Fruit fly (Drosophila melanogaster) whole organism, embryonic: Measurements from ENCODE around the gene P58IPK.
A peak's percentile ranks its signal among the peaks of the same experiment; 100 is the strongest.

Experiments
- Atf3 ChIP-seq: fragments of 200-800 bp; sonication (Bioruptor generic); optimal IDR thresholded peaks from 3 replicates; lab custom pipeline; 2016; ENCODE audit warnings: missing biosample characterization, missing genetic modification characterization
- CG10274 ChIP-seq: fragments of 200-800 bp; sonication (Bioruptor generic); optimal IDR thresholded peaks from 3 replicates; lab custom pipeline; 2017; ENCODE audit warnings: missing biosample characterization, mild to moderate bottlenecking, missing genetic modification characterization
- CG13296 ChIP-seq: fragments of 200-800 bp; sonication (Bioruptor generic); optimal IDR thresholded peaks from 3 replicates; lab custom pipeline; 2018; ENCODE audit warnings: missing biosample characterization, mild to moderate bottlenecking, missing genetic modification characterization
- CG13424 ChIP-seq: fragments of 200-800 bp; sonication (Bioruptor generic); optimal IDR thresholded peaks from 2 replicates; lab custom pipeline; 2019; ENCODE audit warnings: missing biosample characterization, mild to moderate bottlenecking, missing genetic modification characterization, moderate library complexity
- CG13894 ChIP-seq: fragments of 200-800 bp; sonication (Bioruptor generic); optimal IDR thresholded peaks from 3 replicates; lab custom pipeline; 2018; ENCODE audit warnings: missing biosample characterization, mild to moderate bottlenecking, missing genetic modification characterization, moderate library complexity
- CG1603 ChIP-seq: fragments of 200-800 bp; sonication (Bioruptor generic); optimal IDR thresholded peaks from 2 replicates; lab custom pipeline; 2019; ENCODE audit warnings: missing biosample characterization, mild to moderate bottlenecking, missing genetic modification characterization, moderate library complexity
- CG34224 ChIP-seq: fragments of 200-800 bp; sonication (Bioruptor generic); IDR thresholded peaks from 3 replicates; pipeline ENCODE4 v1.3.6; 2022; ENCODE audit warnings: missing biosample characterization, missing genetic modification characterization; ENCODE audit not compliant: partially characterized antibody
- CG4820 ChIP-seq: fragments of 200-800 bp; sonication (Bioruptor generic); optimal IDR thresholded peaks from 3 replicates; lab custom pipeline; 2016; ENCODE audit warnings: missing biosample characterization, missing genetic modification characterization
- CG6689 ChIP-seq: fragments of 200-800 bp; sonication (Bioruptor generic); IDR thresholded peaks from 2 replicates; pipeline ENCODE4 v1.3.6; 2022; ENCODE audit warnings: missing biosample characterization, missing genetic modification characterization
- CG7963 ChIP-seq: fragments of 200-800 bp; sonication (Bioruptor generic); IDR thresholded peaks from 3 replicates; pipeline ENCODE4 v1.3.6; 2022; ENCODE audit warnings: missing biosample characterization, missing genetic modification characterization; ENCODE audit not compliant: partially characterized antibody
- CG9817 ChIP-seq: fragments of 200-800 bp; sonication (Bioruptor generic); optimal IDR thresholded peaks from 2 replicates; lab custom pipeline; 2018; ENCODE audit warnings: missing biosample characterization, mild to moderate bottlenecking, missing genetic modification characterization, moderate library complexity
- CG9876 ChIP-seq: fragments of 200-800 bp; sonication (Bioruptor generic); optimal IDR thresholded peaks from 2 replicates; lab custom pipeline; 2016; ENCODE audit warnings: missing biosample characterization, missing genetic modification characterization
- D ChIP-seq, 2 experiments: fragments of 200-800 bp in 1 of 2; fragments of >200 bp in 1 of 2; sonication (Bioruptor generic) in 1 of 2; optimal IDR thresholded peaks; 2 replicates in 1 of 2; 3 replicates in 1 of 2; lab custom pipeline; 2017; ENCODE audit warnings: mild to moderate bottlenecking in 1 of 2, missing biosample characterization in 1 of 2, missing genetic modification characterization in 1 of 2, missing genetic modification reagents in 1 of 2
- Eip74EF ChIP-seq, 2 experiments: fragments of 200-800 bp in 1 of 2; fragments of >200 bp in 1 of 2; sonication (Bioruptor generic) in 1 of 2; optimal IDR thresholded peaks; 2 replicates each; lab custom pipeline; 2017 to 2019; ENCODE audit warnings: missing biosample characterization in 2 of 2, missing genetic modification characterization in 2 of 2, mild to moderate bottlenecking in 1 of 2, moderate library complexity in 1 of 2
- Ets65A ChIP-seq: fragments of 200-800 bp; sonication (Bioruptor generic); peaks from one replicate; lab custom pipeline; 2016; ENCODE audit warnings: missing biosample characterization, missing genetic modification characterization
- H15 ChIP-seq: fragments of 200-800 bp; sonication (Bioruptor generic); IDR thresholded peaks from 3 replicates; pipeline ENCODE4 v1.3.6; 2022; ENCODE audit warnings: missing biosample characterization, missing genetic modification characterization
- Lim3 ChIP-seq: fragments of 200-800 bp; sonication (Bioruptor generic); IDR thresholded peaks from 2 replicates; pipeline ENCODE4 v1.3.6; 2022; ENCODE audit warnings: missing biosample characterization, missing genetic modification characterization
- MBD-R2 ChIP-seq: fragments of 200-800 bp; sonication (Bioruptor generic); IDR thresholded peaks from 2 replicates; pipeline ENCODE4 v1.3.6; 2022; ENCODE audit warnings: missing biosample characterization, missing genetic modification characterization
- MESR4 ChIP-seq: fragments of 200-800 bp; sonication (Bioruptor generic); optimal IDR thresholded peaks from 2 replicates; lab custom pipeline; 2018; ENCODE audit warnings: missing biosample characterization, mild to moderate bottlenecking, missing genetic modification characterization, moderate library complexity
- Myb ChIP-seq: fragments of 200-800 bp; sonication (Bioruptor generic); optimal IDR thresholded peaks from 2 replicates; lab custom pipeline; 2016; ENCODE audit warnings: missing biosample characterization, missing genetic modification characterization
- NC2β ChIP-seq: fragments of 200-800 bp; sonication (Bioruptor generic); optimal IDR thresholded peaks from 2 replicates; lab custom pipeline; 2016; ENCODE audit warnings: missing biosample characterization, missing genetic modification characterization
- Oaz ChIP-seq: fragments of 200-800 bp; sonication (Bioruptor generic); IDR thresholded peaks from 2 replicates; pipeline ENCODE4 v1.3.6; 2022; ENCODE audit warnings: missing biosample characterization, missing genetic modification characterization
- Ravus ChIP-seq: fragments of 200-800 bp; sonication (Bioruptor generic); IDR thresholded peaks from 2 replicates; pipeline ENCODE4 v1.3.6; 2022; ENCODE audit warnings: missing biosample characterization, missing genetic modification characterization
- Sry-δ ChIP-seq: fragments of 200-800 bp; sonication (Bioruptor generic); optimal IDR thresholded peaks from 2 replicates; lab custom pipeline; 2016; ENCODE audit warnings: missing biosample characterization, missing genetic modification characterization
- Stat92E ChIP-seq, 3 experiments: fragments of >200 bp in 2 of 3; fragments of 200-800 bp in 1 of 3; sonication (Bioruptor generic) in 1 of 3; optimal IDR thresholded peaks; 2 replicates each; lab custom pipeline; 2017 to 2019; ENCODE audit warnings: missing biosample characterization in 3 of 3, missing genetic modification characterization in 3 of 3, mild to moderate bottlenecking in 1 of 3, moderate library complexity in 1 of 3
- Trl ChIP-seq, 3 experiments: fragments of >200 bp in 2 of 3; fragments of 200-800 bp in 1 of 3; sonication (Bioruptor generic) in 1 of 3; optimal IDR thresholded peaks; 2 replicates in 1 of 3; 3 replicates in 2 of 3; lab custom pipeline; 2016 to 2017; ENCODE audit warnings: missing biosample characterization in 1 of 3, missing genetic modification characterization in 1 of 3
- ab ChIP-seq: fragments of 200-800 bp; sonication (Bioruptor generic); optimal IDR thresholded peaks from 2 replicates; lab custom pipeline; 2016; ENCODE audit warnings: missing biosample characterization, missing genetic modification characterization
- ato ChIP-seq: fragments of 200-800 bp; sonication (Bioruptor generic); IDR thresholded peaks from 2 replicates; pipeline ENCODE4 v1.3.6; 2022; ENCODE audit warnings: missing biosample characterization, missing genetic modification characterization; ENCODE audit not compliant: partially characterized antibody
- bcd ChIP-seq: fragments of 200-800 bp; sonication (Bioruptor generic); optimal IDR thresholded peaks from 2 replicates; lab custom pipeline; 2017; ENCODE audit warnings: missing biosample characterization, mild to moderate bottlenecking, missing genetic modification characterization
- bsh ChIP-seq, 2 experiments: fragments of 200-800 bp; sonication (Bioruptor generic); optimal IDR thresholded peaks; 2 replicates each; lab custom pipeline; 2017 to 2018; ENCODE audit warnings: mild to moderate bottlenecking in 2 of 2, missing biosample characterization in 2 of 2, missing genetic modification characterization in 2 of 2, moderate library complexity in 1 of 2
- cas ChIP-seq: fragments of 200-800 bp; sonication (Bioruptor generic); IDR thresholded peaks from 2 replicates; pipeline ENCODE4 v1.3.6; 2022; ENCODE audit warnings: missing biosample characterization, missing genetic modification characterization
- dan ChIP-seq: fragments of 200-800 bp; sonication (Bioruptor generic); IDR thresholded peaks from 2 replicates; pipeline ENCODE4 v1.3.6; 2022; ENCODE audit warnings: missing biosample characterization, missing genetic modification characterization
- dm ChIP-seq: fragments of 200-800 bp; sonication (Bioruptor generic); optimal IDR thresholded peaks from 3 replicates; lab custom pipeline; 2016; ENCODE audit warnings: missing biosample characterization, missing genetic modification characterization
- fd3F ChIP-seq: fragments of 200-800 bp; sonication (Bioruptor generic); optimal IDR thresholded peaks from 2 replicates; lab custom pipeline; 2018; ENCODE audit warnings: missing biosample characterization, mild to moderate bottlenecking, missing genetic modification characterization, moderate library complexity
- grn ChIP-seq: fragments of 200-800 bp; sonication (Bioruptor generic); optimal IDR thresholded peaks from 3 replicates; lab custom pipeline; 2017; ENCODE audit warnings: missing biosample characterization, missing genetic modification characterization
- h ChIP-seq: fragments of >200 bp; optimal IDR thresholded peaks from 2 replicates; lab custom pipeline; 2017
- jing ChIP-seq: fragments of 200-800 bp; sonication (Bioruptor generic); optimal IDR thresholded peaks from 2 replicates; lab custom pipeline; 2018; ENCODE audit warnings: missing biosample characterization, mild to moderate bottlenecking, missing genetic modification characterization
- ken ChIP-seq: fragments of 200-800 bp; sonication (Bioruptor generic); IDR thresholded peaks from 3 replicates; pipeline ENCODE4 v1.3.6; 2022; ENCODE audit warnings: missing biosample characterization, missing genetic modification characterization
- knrl ChIP-seq: fragments of 200-800 bp; sonication (Bioruptor generic); IDR thresholded peaks from 3 replicates; pipeline ENCODE4 v1.3.6; 2022; ENCODE audit warnings: missing biosample characterization, missing genetic modification characterization; ENCODE audit not compliant: partially characterized antibody
- lab ChIP-seq: fragments of 200-800 bp; sonication (Bioruptor generic); optimal IDR thresholded peaks from 3 replicates; lab custom pipeline; 2017; ENCODE audit warnings: missing biosample characterization, missing genetic modification characterization, mild to moderate bottlenecking, moderate library complexity, missing genetic modification reagents
- nau ChIP-seq: fragments of 200-800 bp; sonication (Bioruptor generic); optimal IDR thresholded peaks from 3 replicates; lab custom pipeline; 2017; ENCODE audit warnings: missing biosample characterization, mild to moderate bottlenecking, missing genetic modification characterization, missing genetic modification reagents
- nerfin-1 ChIP-seq: fragments of 200-800 bp; sonication (Bioruptor generic); optimal IDR thresholded peaks from 3 replicates; lab custom pipeline; 2019; ENCODE audit warnings: missing biosample characterization, mild to moderate bottlenecking, missing genetic modification characterization, moderate library complexity
- pnt ChIP-seq: fragments of 200-800 bp; sonication (Bioruptor generic); optimal IDR thresholded peaks from 3 replicates; lab custom pipeline; 2016; ENCODE audit warnings: missing biosample characterization, missing genetic modification characterization
- pros ChIP-seq: fragments of 200-800 bp; sonication (Bioruptor generic); optimal IDR thresholded peaks from 3 replicates; lab custom pipeline; 2019; ENCODE audit warnings: missing biosample characterization, mild to moderate bottlenecking, missing genetic modification characterization, moderate library complexity
- sens ChIP-seq: fragments of 200-800 bp; sonication (Bioruptor generic); peaks from one replicate; lab custom pipeline; 2016; ENCODE audit warnings: missing biosample characterization, missing genetic modification characterization
- ssp ChIP-seq: fragments of 200-800 bp; sonication (Bioruptor generic); IDR thresholded peaks from 2 replicates; pipeline ENCODE4 v1.3.6; 2022; ENCODE audit warnings: missing biosample characterization, missing genetic modification characterization
- stwl ChIP-seq: fragments of 200-800 bp; sonication (Bioruptor generic); optimal IDR thresholded peaks from 3 replicates; lab custom pipeline; 2018; ENCODE audit warnings: missing biosample characterization, mild to moderate bottlenecking, missing genetic modification characterization, moderate library complexity
- toy ChIP-seq: fragments of 200-800 bp; sonication (Bioruptor generic); IDR thresholded peaks from 2 replicates; pipeline ENCODE4 v1.3.6; 2022; ENCODE audit warnings: missing biosample characterization, missing genetic modification characterization
- tx ChIP-seq: fragments of 200-800 bp; sonication (Bioruptor generic); optimal IDR thresholded peaks from 2 replicates; lab custom pipeline; 2016; ENCODE audit warnings: missing biosample characterization, missing genetic modification characterization

P58IPK gene

DNA sequence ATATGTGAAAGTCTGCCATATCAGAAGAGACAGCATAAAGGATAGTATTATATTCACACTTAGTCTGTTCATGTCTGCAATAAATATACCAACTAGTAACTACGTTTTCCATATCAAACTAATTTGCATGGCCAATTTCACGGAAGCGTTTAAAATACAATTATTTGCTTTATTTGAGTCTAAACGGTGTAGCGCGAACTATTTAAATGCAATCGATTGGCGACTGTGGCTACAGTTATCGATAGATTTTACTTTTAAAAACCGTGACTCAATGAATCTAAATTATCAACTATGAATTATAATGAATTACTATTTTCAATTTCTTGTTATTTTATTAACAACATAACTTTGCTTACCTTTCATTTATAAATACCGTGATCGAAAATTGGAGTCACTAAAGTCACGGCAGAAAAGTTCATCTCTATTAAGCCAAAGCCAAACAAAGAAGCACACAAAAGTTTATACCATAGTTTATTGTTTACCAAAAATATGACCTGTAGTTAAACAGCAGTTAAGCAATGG, 40.2 kb downstream of the P58IPK start, which contains the start of the genes CG9427 and CG8319 (continued):
- peak in 1 of 3 experiments; percentile 31 for TF ChIP-seq Stat92E (GFP tag; optimal IDR thresholded peaks at IDR 0.05; lab: Kevin White, UChicago)
- TF ChIP-seq CG9817 (tag; lab: Kevin White, UChicago): peak; percentile 55
- no peak for TF ChIP-seq Eip74EF (GFP tag; optimal IDR thresholded peaks at IDR 0.05; lab: Kevin White, UChicago)
- no peak for TF ChIP-seq Atf3 (GFP tag; lab: Kevin White, UChicago)
- TF ChIP-seq Sry-δ (GFP tag; lab: Kevin White, UChicago): peak; percentile 90
- peak; percentile 68 for TF ChIP-seq CG1603 (tag; lab: Kevin White, UChicago)
- TF ChIP-seq nerfin-1 (tag; lab: Kevin White, UChicago): peak; percentile 36
- TF ChIP-seq cas: no peak
- TF ChIP-seq CG6689: peak; percentile 25; the same call in 1 of the 2 replicates
- TF ChIP-seq MESR4 (GFP tag; lab: Kevin White, UChicago): peak; percentile 23
- TF ChIP-seq sens (GFP tag; lab: Kevin White, UChicago): peak; percentile 94
- peak; percentile 67 for TF ChIP-seq Myb
- peak; percentile 71 for TF ChIP-seq stwl
- 0 out of 3 replicates have a peak, but pooled peaks have one; percentile 22 for TF ChIP-seq ken (GFP tag; lab: Robert Waterston, UW)
- peak; percentile 53 for TF ChIP-seq lab (GFP tag; lab: Kevin White, UChicago)
- no peak for TF ChIP-seq D (optimal IDR thresholded peaks at IDR 0.05; lab: Kevin White, UChicago)
- no peak for TF ChIP-seq D (GFP tag; optimal IDR thresholded peaks at IDR 0.05; lab: Kevin White, UChicago)
- peak in 1 of 2 experiments; percentile 61 for TF ChIP-seq bsh (GFP tag; optimal IDR thresholded peaks at IDR 0.05; lab: Kevin White, UChicago)
- no peak for TF ChIP-seq CG10274 (GFP tag; lab: Kevin White, UChicago)
- no peak for TF ChIP-seq pros (GFP tag; lab: Kevin White, UChicago)
- TF ChIP-seq tx: peak; percentile 43
- no peak for TF ChIP-seq grn
- peak; percentile 28 for TF ChIP-seq NC2β (GFP tag; lab: Kevin White, UChicago)
- TF ChIP-seq pnt (GFP tag; lab: Kevin White, UChicago): peak; percentile 0
- peak; percentile 87 for TF ChIP-seq knrl (GFP tag; lab: Robert Waterston, UW)
- no peak for TF ChIP-seq toy (GFP tag; lab: Robert Waterston, UW)
- peak; percentile 18; the same call in 1 of the 3 replicates for TF ChIP-seq H15 (GFP tag; lab: Robert Waterston, UW)
- no peak for TF ChIP-seq Ravus
- TF ChIP-seq Ets65A (GFP tag; lab: Kevin White, UChicago): no peak
- TF ChIP-seq fd3F (GFP tag; lab: Kevin White, UChicago): peak; percentile 47
- TF ChIP-seq CG9876: no peak
- no peak for TF ChIP-seq h (lab: Kevin White, UChicago)
- TF ChIP-seq jing (GFP tag; lab: Kevin White, UChicago): no peak
- TF ChIP-seq CG34224: peak; percentile 92
- TF ChIP-seq ab (GFP tag; lab: Kevin White, UChicago): no peak
- peak; percentile 53 for TF ChIP-seq dm (GFP tag; lab: Kevin White, UChicago)
- no peak for TF ChIP-seq nau
- peak; percentile 70 for TF ChIP-seq CG7963 (GFP tag; lab: Robert Waterston, UW)
- no peak for TF ChIP-seq Trl (optimal IDR thresholded peaks at IDR 0.05; lab: Kevin White, UChicago)
- peak; percentile 17 for TF ChIP-seq Trl (GFP tag; optimal IDR thresholded peaks at IDR 0.05; lab: Kevin White, UChicago)
- peak; percentile 47 for TF ChIP-seq CG4820
- peak; percentile 36; the same call in 1 of the 2 replicates for TF ChIP-seq Oaz (GFP tag; lab: Robert Waterston, UW)
- peak; percentile 64 for TF ChIP-seq CG13894
- peak; percentile 70 for TF ChIP-seq CG13424 (tag; lab: Kevin White, UChicago)
- TF ChIP-seq ssp (GFP tag; lab: Robert Waterston, UW): peak; percentile 56
- peak; percentile 60 for TF ChIP-seq bcd (GFP tag; lab: Kevin White, UChicago)
- TF ChIP-seq MBD-R2: peak; percentile 64
- TF ChIP-seq dan (GFP tag; lab: Robert Waterston, UW): no peak
- TF ChIP-seq ato: peak; percentile 16; the same call in 1 of the 2 replicates
- no peak for TF ChIP-seq Lim3
- peak; percentile 62 for TF ChIP-seq CG13296
